Fruit fly (Drosophila melanogaster) whole organism, embryonic: ENCODE data around the gene CG14104.
A peak's percentile ranks its signal among the peaks of the same experiment; 100 is the strongest.

Experiments
- ATbp ChIP-seq: fragments of 200-800 bp; sonication (Bioruptor generic); optimal IDR thresholded peaks from 2 replicates; lab custom pipeline; 2017; ENCODE audit warnings: missing biosample characterization, mild to moderate bottlenecking, missing genetic modification characterization, missing genetic modification reagents
- Asciz ChIP-seq: fragments of 200-800 bp; sonication (Bioruptor generic); optimal IDR thresholded peaks from 2 replicates; lab custom pipeline; 2017; ENCODE audit warnings: missing biosample characterization, mild to moderate bottlenecking, missing genetic modification characterization, missing genetic modification reagents
- B-H2 ChIP-seq: fragments of 200-800 bp; sonication (Bioruptor generic); optimal IDR thresholded peaks from 2 replicates; lab custom pipeline; 2018; ENCODE audit warnings: missing biosample characterization, mild to moderate bottlenecking, missing genetic modification characterization
- BtbVII ChIP-seq: fragments of 200-800 bp; sonication (Bioruptor generic); optimal IDR thresholded peaks from 3 replicates; lab custom pipeline; 2017; ENCODE audit warnings: missing biosample characterization, mild to moderate bottlenecking, missing genetic modification characterization
- CG11696 ChIP-seq: fragments of 200-800 bp; sonication (Bioruptor generic); IDR thresholded peaks from 2 replicates; pipeline ENCODE4 v1.3.6; 2022; ENCODE audit warnings: missing biosample characterization, missing genetic modification characterization
- CG12071 ChIP-seq: fragments of 200-800 bp; sonication (Bioruptor generic); optimal IDR thresholded peaks from 3 replicates; lab custom pipeline; 2018; ENCODE audit warnings: missing biosample characterization, mild to moderate bottlenecking, missing genetic modification characterization
- CG12219 ChIP-seq: fragments of 200-800 bp; sonication (Bioruptor generic); optimal IDR thresholded peaks from 3 replicates; lab custom pipeline; 2018; ENCODE audit warnings: missing biosample characterization, mild to moderate bottlenecking, missing genetic modification characterization
- CG12299 ChIP-seq: fragments of 200-800 bp; sonication (Bioruptor generic); optimal IDR thresholded peaks from 2 replicates; lab custom pipeline; 2018; ENCODE audit warnings: missing biosample characterization, mild to moderate bottlenecking, missing genetic modification characterization
- CG1233 ChIP-seq: fragments of 200-800 bp; sonication (Bioruptor generic); optimal IDR thresholded peaks from 4 replicates; lab custom pipeline; 2018; ENCODE audit warnings: missing biosample characterization, mild to moderate bottlenecking, missing genetic modification characterization
- CG13775 ChIP-seq: fragments of 200-800 bp; sonication (Bioruptor generic); optimal IDR thresholded peaks from 3 replicates; lab custom pipeline; 2017; ENCODE audit warnings: missing biosample characterization, mild to moderate bottlenecking, missing genetic modification characterization
- CG13894 ChIP-seq: fragments of 200-800 bp; sonication (Bioruptor generic); optimal IDR thresholded peaks from 3 replicates; lab custom pipeline; 2018; ENCODE audit warnings: missing biosample characterization, mild to moderate bottlenecking, missing genetic modification characterization, moderate library complexity
- CG16813 ChIP-seq: fragments of 200-800 bp; sonication (Bioruptor generic); IDR thresholded peaks from 3 replicates; pipeline ENCODE4 v1.3.6; 2022; ENCODE audit warnings: missing biosample characterization, missing genetic modification characterization; ENCODE audit not compliant: partially characterized antibody
- CG17359 ChIP-seq: fragments of 200-800 bp; sonication (Bioruptor generic); optimal IDR thresholded peaks from 3 replicates; lab custom pipeline; 2018; ENCODE audit warnings: missing biosample characterization, mild to moderate bottlenecking, missing genetic modification characterization, moderate library complexity
- CG17385 ChIP-seq: fragments of 200-800 bp; sonication (Bioruptor generic); optimal IDR thresholded peaks from 3 replicates; lab custom pipeline; 2018; ENCODE audit warnings: missing biosample characterization, mild to moderate bottlenecking, missing genetic modification characterization
- CG2875 ChIP-seq: fragments of 200-800 bp; sonication (Bioruptor generic); optimal IDR thresholded peaks from 2 replicates; lab custom pipeline; 2017; ENCODE audit warnings: missing biosample characterization, mild to moderate bottlenecking, missing genetic modification characterization, missing genetic modification reagents
- CG3281 ChIP-seq: fragments of 200-800 bp; sonication (Bioruptor generic); optimal IDR thresholded peaks from 3 replicates; lab custom pipeline; 2017; ENCODE audit warnings: missing biosample characterization, mild to moderate bottlenecking, missing genetic modification characterization
- CG3407 ChIP-seq: fragments of 200-800 bp; sonication (Bioruptor generic); optimal IDR thresholded peaks from 2 replicates; lab custom pipeline; 2018; ENCODE audit warnings: missing biosample characterization, mild to moderate bottlenecking, missing genetic modification characterization
- CG3838 ChIP-seq: fragments of 200-800 bp; sonication (Bioruptor generic); optimal IDR thresholded peaks from 3 replicates; lab custom pipeline; 2016; ENCODE audit warnings: missing biosample characterization, missing genetic modification characterization
- CG6765 ChIP-seq: fragments of 200-800 bp; sonication (Bioruptor generic); optimal IDR thresholded peaks from 3 replicates; lab custom pipeline; 2017; ENCODE audit warnings: missing biosample characterization, mild to moderate bottlenecking, missing genetic modification characterization
- CG6813 ChIP-seq: fragments of 200-800 bp; sonication (Bioruptor generic); optimal IDR thresholded peaks from 2 replicates; lab custom pipeline; 2017; ENCODE audit warnings: missing biosample characterization, missing genetic modification characterization, mild to moderate bottlenecking, moderate library complexity, missing genetic modification reagents
- CG7556 ChIP-seq: fragments of 200-800 bp; sonication (Bioruptor generic); optimal IDR thresholded peaks from 2 replicates; lab custom pipeline; 2017; ENCODE audit warnings: missing biosample characterization, mild to moderate bottlenecking, missing genetic modification characterization
- CG9817 ChIP-seq: fragments of 200-800 bp; sonication (Bioruptor generic); optimal IDR thresholded peaks from 2 replicates; lab custom pipeline; 2018; ENCODE audit warnings: missing biosample characterization, mild to moderate bottlenecking, missing genetic modification characterization, moderate library complexity
- CrebB ChIP-seq: fragments of 200-800 bp; sonication (Bioruptor generic); optimal IDR thresholded peaks from 3 replicates; lab custom pipeline; 2018; ENCODE audit warnings: missing biosample characterization, mild to moderate bottlenecking, missing genetic modification characterization
- Dek ChIP-seq: fragments of 200-800 bp; sonication (Bioruptor generic); optimal IDR thresholded peaks from 3 replicates; lab custom pipeline; 2019; ENCODE audit warnings: missing biosample characterization, mild to moderate bottlenecking, missing genetic modification characterization, moderate library complexity
- Dref ChIP-seq: fragments of 200-800 bp; sonication (Bioruptor generic); IDR thresholded peaks from 2 replicates; pipeline ENCODE4 v1.3.6; 2022; ENCODE audit warnings: missing biosample characterization, missing genetic modification characterization
- Fer1 ChIP-seq: fragments of 200-800 bp; sonication (Bioruptor generic); optimal IDR thresholded peaks from 2 replicates; lab custom pipeline; 2017; ENCODE audit warnings: missing biosample characterization, mild to moderate bottlenecking, missing genetic modification characterization
- H2.0 ChIP-seq: fragments of 200-800 bp; sonication (Bioruptor generic); IDR thresholded peaks from 2 replicates; pipeline ENCODE4 v1.3.6; 2022; ENCODE audit warnings: missing biosample characterization, missing genetic modification characterization
- HLH3B ChIP-seq: fragments of 200-800 bp; sonication (Bioruptor generic); IDR thresholded peaks from 2 replicates; pipeline ENCODE4 v1.3.6; 2022; ENCODE audit warnings: missing biosample characterization, missing genetic modification characterization
- HmgZ ChIP-seq: fragments of 200-800 bp; sonication (Bioruptor generic); optimal IDR thresholded peaks from 2 replicates; lab custom pipeline; 2018; ENCODE audit warnings: missing biosample characterization, mild to moderate bottlenecking, missing genetic modification characterization
- Med ChIP-seq: fragments of 200-800 bp; sonication (Bioruptor generic); peaks from one replicate; lab custom pipeline; 2016; ENCODE audit warnings: missing biosample characterization, missing genetic modification characterization, mild to moderate bottlenecking, inconsistent platforms, moderate library complexity
- Meics ChIP-seq: fragments of 200-800 bp; sonication (Bioruptor generic); optimal IDR thresholded peaks from 2 replicates; lab custom pipeline; 2017; ENCODE audit warnings: missing biosample characterization, mild to moderate bottlenecking, missing genetic modification characterization
- NfI ChIP-seq: fragments of 200-800 bp; sonication (Bioruptor generic); optimal IDR thresholded peaks from 3 replicates; lab custom pipeline; 2018; ENCODE audit warnings: missing biosample characterization, mild to moderate bottlenecking, missing genetic modification characterization, moderate library complexity
- Side ChIP-seq: fragments of 200-800 bp; sonication (Bioruptor generic); optimal IDR thresholded peaks from 2 replicates; lab custom pipeline; 2016; ENCODE audit warnings: missing biosample characterization, missing genetic modification characterization
- caup ChIP-seq: fragments of 200-800 bp; sonication (Bioruptor generic); optimal IDR thresholded peaks from 3 replicates; lab custom pipeline; 2017; ENCODE audit warnings: missing biosample characterization, mild to moderate bottlenecking, missing genetic modification characterization, moderate library complexity; ENCODE audit not compliant: severe bottlenecking
- en ChIP-seq: fragments of 200-800 bp; sonication (Bioruptor generic); optimal IDR thresholded peaks from 2 replicates; lab custom pipeline; 2016; ENCODE audit warnings: missing biosample characterization, missing genetic modification characterization
- ewg ChIP-seq: fragments of 200-800 bp; sonication (Bioruptor generic); optimal IDR thresholded peaks from 3 replicates; lab custom pipeline; 2017; ENCODE audit warnings: mild to moderate bottlenecking, missing biosample characterization, missing genetic modification reagents, missing genetic modification characterization
- eyg ChIP-seq: fragments of 200-800 bp; sonication (Bioruptor generic); optimal IDR thresholded peaks from 3 replicates; lab custom pipeline; 2016; ENCODE audit warnings: missing biosample characterization, missing genetic modification characterization
- gcm ChIP-seq: fragments of 200-800 bp; sonication (Bioruptor generic); optimal IDR thresholded peaks from 2 replicates; lab custom pipeline; 2019; ENCODE audit warnings: missing biosample characterization, mild to moderate bottlenecking, missing genetic modification characterization, moderate library complexity
- gfzf ChIP-seq: fragments of 200-800 bp; sonication (Bioruptor generic); optimal IDR thresholded peaks from 2 replicates; lab custom pipeline; 2016; ENCODE audit warnings: missing biosample characterization, mild to moderate bottlenecking, missing genetic modification characterization, moderate library complexity
- grau ChIP-seq: fragments of 200-800 bp; optimal IDR thresholded peaks from 3 replicates; lab custom pipeline; 2019; ENCODE audit warnings: missing biosample characterization, mild to moderate bottlenecking, missing genetic modification characterization, moderate library complexity
- gsb-n ChIP-seq: fragments of 200-800 bp; sonication (Bioruptor generic); optimal IDR thresholded peaks from 3 replicates; lab custom pipeline; 2018; ENCODE audit warnings: missing biosample characterization, mild to moderate bottlenecking, missing genetic modification characterization
- mirr ChIP-seq: fragments of 200-800 bp; sonication (Bioruptor generic); optimal IDR thresholded peaks from 3 replicates; lab custom pipeline; 2018; ENCODE audit warnings: missing biosample characterization, mild to moderate bottlenecking, missing genetic modification characterization
- odd ChIP-seq: fragments of 200-800 bp; sonication (Bioruptor generic); optimal IDR thresholded peaks from 2 replicates; lab custom pipeline; 2017; ENCODE audit warnings: missing biosample characterization, mild to moderate bottlenecking, missing genetic modification characterization
- schlank ChIP-seq: fragments of 200-800 bp; sonication (Bioruptor generic); optimal IDR thresholded peaks from 2 replicates; lab custom pipeline; 2018; ENCODE audit warnings: missing biosample characterization, mild to moderate bottlenecking, missing genetic modification characterization
- scrt ChIP-seq: fragments of 200-800 bp; sonication (Bioruptor generic); optimal IDR thresholded peaks from 2 replicates; lab custom pipeline; 2018; ENCODE audit warnings: missing biosample characterization, mild to moderate bottlenecking, missing genetic modification characterization, moderate library complexity
- sug ChIP-seq: fragments of 200-800 bp; optimal IDR thresholded peaks from 2 replicates; lab custom pipeline; 2019; ENCODE audit warnings: missing biosample characterization, mild to moderate bottlenecking, missing genetic modification characterization, moderate library complexity
- tap ChIP-seq: fragments of 200-800 bp; optimal IDR thresholded peaks from 3 replicates; lab custom pipeline; 2019; ENCODE audit warnings: missing biosample characterization, mild to moderate bottlenecking, missing genetic modification characterization, moderate library complexity
- tup ChIP-seq: fragments of 200-800 bp; sonication (Bioruptor generic); optimal IDR thresholded peaks from 2 replicates; lab custom pipeline; 2016; ENCODE audit warnings: missing biosample characterization, mild to moderate bottlenecking, missing genetic modification characterization, moderate library complexity
- wek ChIP-seq: fragments of 200-800 bp; sonication (Bioruptor generic); optimal IDR thresholded peaks from 3 replicates; lab custom pipeline; 2018; ENCODE audit warnings: missing biosample characterization, mild to moderate bottlenecking, missing genetic modification characterization, moderate library complexity

Gene CG14104

DNA sequence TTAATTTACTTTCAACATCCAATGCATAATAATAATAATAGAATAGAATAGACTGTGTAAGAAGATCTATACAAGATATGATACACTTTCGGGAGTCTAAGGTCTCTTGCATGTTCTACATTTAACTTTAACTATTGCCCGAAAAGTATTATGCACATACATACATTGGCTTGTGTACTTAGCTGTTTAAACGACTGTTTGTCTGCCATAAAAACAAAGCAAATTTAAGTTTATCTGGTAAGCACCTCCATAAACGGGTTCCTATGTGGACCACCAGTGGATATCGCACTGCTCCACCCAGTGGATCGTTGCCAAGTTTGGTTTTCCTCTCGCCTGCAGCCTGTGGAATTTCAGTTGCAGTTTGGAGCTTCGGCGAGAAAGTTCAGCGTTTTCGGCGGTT is 40.0 kb upstream of the CG14104 start (continued):
- TF ChIP-seq ATbp (GFP tag; lab: Kevin White, UChicago) (peak; percentile 85), CG16813 (GFP tag; lab: Robert Waterston, UW) (no peak), CG9817 (tag; lab: Kevin White, UChicago) (peak; percentile 10), CG6813 (peak; percentile 49), CrebB (tag; lab: Kevin White, UChicago) (peak; percentile 47), B-H2 (GFP tag; lab: Kevin White, UChicago) (peak; percentile 0), sug (peak; percentile 34), CG3838 (GFP tag; lab: Kevin White, UChicago) (no peak), Dref (GFP tag; lab: Robert Waterston, UW) (no peak), CG6765 (GFP tag; lab: Kevin White, UChicago) (peak; percentile 7), odd (GFP tag; lab: Kevin White, UChicago) (peak; percentile 16), caup (GFP tag; lab: Kevin White, UChicago) (peak; percentile 41), tup (no peak), ewg (GFP tag; lab: Kevin White, UChicago) (no peak), gcm (GFP tag; lab: Kevin White, UChicago) (no peak), Fer1 (peak; percentile 63), CG2875 (peak; percentile 64), CG7556 (GFP tag; lab: Kevin White, UChicago) (peak; percentile 37), mirr (peak; percentile 59), CG13775 (GFP tag; lab: Kevin White, UChicago) (no peak), CG11696 (GFP tag; lab: Robert Waterston, UW) (no peak), Asciz (GFP tag; lab: Kevin White, UChicago) (peak; percentile 45), en (GFP tag; lab: Kevin White, UChicago) (peak; percentile 14), scrt (GFP tag; lab: Kevin White, UChicago) (peak; percentile 25), HLH3B (GFP tag; lab: Robert Waterston, UW) (0 out of 2 replicates have a peak, but pooled peaks have one; percentile 6), CG12071 (GFP tag; lab: Kevin White, UChicago) (peak; percentile 71), CG12219 (GFP tag; lab: Kevin White, UChicago) (peak; percentile 8), CG3281 (GFP tag; lab: Kevin White, UChicago) (peak; percentile 59), CG17359 (tag; lab: Kevin White, UChicago) (peak; percentile 29), CG13894 (tag; lab: Kevin White, UChicago) (peak; percentile 9), CG1233 (GFP tag; lab: Kevin White, UChicago) (peak; percentile 13), eyg (GFP tag; lab: Kevin White, UChicago) (peak; percentile 61), Meics (GFP tag; lab: Kevin White, UChicago) (peak; percentile 41), gsb-n (tag; lab: Kevin White, UChicago) (peak; percentile 11), wek (GFP tag; lab: Kevin White, UChicago) (peak; percentile 76), Side (peak; percentile 3), BtbVII (peak; percentile 69), CG3407 (GFP tag; lab: Kevin White, UChicago) (peak; percentile 53), H2.0 (no peak), Med (GFP tag; lab: Kevin White, UChicago) (peak; percentile 13), grau (tag; lab: Kevin White, UChicago) (peak; percentile 2), tap (peak; percentile 25), CG12299 (tag; lab: Kevin White, UChicago) (peak; percentile 29), HmgZ (tag; lab: Kevin White, UChicago) (peak; percentile 8), NfI (GFP tag; lab: Kevin White, UChicago) (no peak), gfzf (GFP tag; lab: Kevin White, UChicago) (no peak), schlank (peak; percentile 72), CG17385 (GFP tag; lab: Kevin White, UChicago) (peak; percentile 14), Dek (tag; lab: Kevin White, UChicago) (peak; percentile 24)
